Worm (Caenorhabditis elegans) whole organism, midembryonic: ENCODE measurements around the gene T22B7.7.

ENCODE experiments used
- T22C8.4 ChIP-seq: fragments of 200-800 bp; sonication (Bioruptor generic); IDR thresholded peaks from 2 replicates; pipeline ENCODE4 v1.3.6; 2022; ENCODE audit warnings: missing genetic modification characterization, missing compliant biosample characterization
- cog-1 ChIP-seq: sonication (generic microtip); optimal IDR thresholded peaks from 2 replicates; lab custom pipeline; 2016; ENCODE audit warnings: missing genetic modification characterization, missing compliant biosample characterization
- flt-1 ChIP-seq: fragments of 200-800 bp; sonication (Bioruptor generic); IDR thresholded peaks from 2 replicates; pipeline ENCODE4 v1.3.6; 2022; ENCODE audit warnings: missing genetic modification characterization, missing compliant biosample characterization
- klf-2 ChIP-seq: fragments of 200-800 bp; sonication (Bioruptor generic); conservative IDR thresholded peaks from 2 replicates; pipeline ENCODE4 v1.3.6; 2022; ENCODE audit warnings: missing genetic modification reagents, missing genetic modification characterization, missing compliant biosample characterization
- med-1 ChIP-seq: sonication (generic microtip); optimal IDR thresholded peaks from 2 replicates; lab custom pipeline; 2017; ENCODE audit warnings: missing genetic modification characterization, mild to moderate bottlenecking, missing compliant biosample characterization, antibody characterized with exemption, missing genetic modification reagents; ENCODE audit not compliant: insufficient read depth
- ref-1 ChIP-seq: fragments of 200-800 bp; sonication (Bioruptor generic); conservative IDR thresholded peaks from 2 replicates; pipeline ENCODE4 v1.3.6; 2022; ENCODE audit warnings: missing genetic modification reagents, missing genetic modification characterization, missing compliant biosample characterization
- tab-1 ChIP-seq: fragments of 200-800 bp; sonication (Bioruptor generic); IDR thresholded peaks from 2 replicates; pipeline ENCODE4 v1.3.6; 2022; ENCODE audit warnings: missing genetic modification characterization, missing compliant biosample characterization
- ztf-23 ChIP-seq: fragments of 200-800 bp; sonication (Bioruptor generic); IDR thresholded peaks from 2 replicates; pipeline ENCODE4 v1.3.6; 2022; ENCODE audit warnings: missing genetic modification reagents, missing genetic modification characterization, missing compliant biosample characterization
- ztf-29 ChIP-seq: fragments of 200-800 bp; sonication (Bioruptor generic); IDR thresholded peaks from 2 replicates; pipeline ENCODE4 v1.3.6; 2022; ENCODE audit warnings: missing genetic modification reagents, missing genetic modification characterization, missing compliant biosample characterization

ce11 chrX:5669733-5670132, 15.9 kb upstream of the T22B7.7 start:
- TF ChIP-seq T22C8.4 (GFP tag; lab: Robert Waterston, UW) (no peak), flt-1 (GFP tag; lab: Robert Waterston, UW) (no peak), ref-1 (no peak), cog-1 (tag; lab: Kevin White, UChicago) (no peak), tab-1 (GFP tag; lab: Robert Waterston, UW) (no peak), ztf-29 (no peak), ztf-23 (GFP tag; lab: Robert Waterston, UW) (no peak), med-1 (GFP tag; lab: Kevin White, UChicago) (no peak), klf-2 (GFP tag; lab: Robert Waterston, UW) (no peak)
